Worm (Caenorhabditis elegans) whole organism, L4/young adult: ENCODE data around the gene wrb-1.

Source experiments
- W03F9.2 ChIP-seq: fragments of 150-350 bp; optimal IDR thresholded peaks from 2 replicates; lab custom pipeline; 2014; ENCODE audit warnings: missing biosample characterization, missing genetic modification characterization
- dao-5 ChIP-seq: sonication (generic microtip); optimal IDR thresholded peaks from 2 replicates; lab custom pipeline; 2016; ENCODE audit warnings: missing genotype, missing genetic modification characterization, moderate library complexity, missing compliant biosample characterization
- him-1 ChIP-seq: sonication (generic microtip); optimal IDR thresholded peaks from 2 replicates; lab custom pipeline; 2016; ENCODE audit warnings: missing genotype, missing genetic modification reagents, missing genetic modification characterization, missing compliant biosample characterization

wrb-1 gene

DNA sequence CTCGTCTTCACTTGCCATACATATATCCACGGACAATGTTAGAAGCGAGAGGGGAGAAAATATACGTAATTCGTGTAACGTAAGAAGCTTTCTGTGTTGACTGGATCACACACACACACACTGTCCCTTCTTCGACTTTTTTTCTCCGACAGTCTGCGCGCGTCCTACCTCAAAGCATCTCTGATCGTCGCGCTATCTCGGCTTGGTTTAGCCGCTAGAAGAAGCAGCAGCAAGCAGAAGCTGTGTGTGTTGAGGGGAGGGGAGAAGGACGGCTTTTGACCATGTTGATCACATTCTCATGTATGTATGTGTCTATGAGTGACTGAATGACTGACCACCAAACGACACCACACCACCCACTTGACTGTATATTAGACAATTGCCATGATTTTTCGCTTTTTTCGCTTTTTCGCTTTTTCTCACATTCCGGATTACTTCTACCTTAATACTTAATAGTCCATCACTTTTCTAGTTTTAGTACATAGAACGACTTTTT lies 31.6 kb upstream of the wrb-1 start, which contains the start of gene T21H3.5:
Gene T21H3.5, minus strand, starts transcription at position 98 of the 496 bp plus-strand sequence.
- TF ChIP-seq dao-5 (no peak), W03F9.2 (no peak), him-1 (tag; lab: Kevin White, UChicago) (no peak)

DNA sequence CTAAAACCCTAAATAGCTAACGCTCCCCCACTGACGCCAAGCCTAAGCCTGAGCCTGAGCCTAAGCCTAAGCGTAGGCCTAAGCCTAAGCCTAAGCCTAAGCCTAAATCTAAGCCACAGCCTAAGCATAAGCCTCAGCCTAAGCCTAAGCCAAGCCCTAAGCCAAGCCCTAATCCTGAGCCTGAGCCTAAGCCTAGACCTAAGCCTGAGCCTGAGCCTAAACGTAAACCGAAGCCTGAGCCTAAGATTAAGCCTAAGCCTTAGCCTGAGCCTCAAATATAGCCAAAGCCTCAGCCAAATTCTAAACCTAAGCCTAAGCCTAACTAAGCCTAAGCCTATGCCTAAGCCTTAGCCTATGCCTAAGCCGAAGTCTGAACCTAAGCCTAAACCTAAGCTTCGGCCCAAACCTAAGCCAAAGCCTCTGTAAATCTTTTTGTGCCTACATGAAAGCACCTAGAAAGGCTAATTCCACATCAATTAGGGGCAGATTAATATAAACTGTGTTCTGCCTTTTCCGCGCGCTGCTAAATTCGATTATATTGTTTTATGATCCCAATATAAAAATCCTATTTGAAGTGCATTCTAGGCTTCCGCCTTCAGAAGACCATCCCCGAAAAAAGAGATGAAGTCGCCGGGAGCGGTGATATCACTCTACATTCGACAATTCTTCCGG lies 30.6 kb upstream of the wrb-1 start, which contains the start of gene ptr-16:
Gene ptr-16, plus strand, starts transcription at position 622 of the 672 bp plus-strand sequence.
- TF ChIP-seq dao-5, result no peak
- no peak for TF ChIP-seq W03F9.2
- TF ChIP-seq him-1 (tag; lab: Kevin White, UChicago), result no peak

DNA sequence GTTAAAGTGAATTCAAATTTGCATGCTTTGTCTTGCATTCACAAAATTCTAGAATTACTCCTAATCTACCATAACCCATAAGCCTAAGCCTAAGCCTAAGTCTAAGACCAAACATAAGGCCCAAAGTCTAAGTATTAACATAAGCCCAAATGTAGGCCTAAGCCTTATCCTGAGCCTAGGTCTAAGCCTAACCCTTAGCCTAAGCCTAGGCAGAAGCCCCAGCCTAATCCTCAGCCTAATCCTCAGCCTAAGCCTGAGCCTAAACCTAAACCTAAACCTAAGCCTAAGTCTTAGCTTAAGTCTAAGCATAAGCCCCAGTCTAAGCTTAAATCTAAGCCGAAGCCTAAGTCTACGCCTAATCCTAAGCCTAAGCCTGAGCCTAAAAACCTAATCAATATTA lies 25.3 kb upstream of the wrb-1 start:
- no peak for TF ChIP-seq dao-5
- TF ChIP-seq him-1 (tag; lab: Kevin White, UChicago), result no peak

DNA sequence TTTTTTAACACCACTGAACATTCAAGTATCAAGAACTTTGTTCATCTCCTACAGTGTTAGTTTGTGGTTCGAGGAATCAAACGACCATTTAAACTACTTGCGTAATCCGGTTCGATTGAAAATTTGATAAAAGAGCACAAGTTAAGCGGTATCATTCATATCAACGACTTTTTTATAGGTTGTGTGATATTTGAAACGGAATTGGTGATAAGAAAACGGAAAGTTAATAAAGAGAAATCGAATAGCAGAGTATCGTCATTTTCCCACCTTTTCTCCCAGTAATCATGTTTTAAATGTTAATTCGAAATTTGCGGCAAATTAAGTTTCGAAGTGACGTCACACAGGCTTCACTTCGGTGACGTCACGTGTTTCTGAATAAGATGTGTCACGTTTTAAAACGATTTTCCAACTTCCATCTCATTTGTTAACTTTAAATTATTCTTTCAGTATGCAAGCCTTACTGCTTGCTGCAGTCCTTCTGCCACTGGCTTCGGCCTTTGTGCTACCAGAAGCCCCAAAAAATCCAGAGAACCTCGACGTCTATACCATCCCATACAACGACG lies 19.5 kb upstream of the wrb-1 start, which contains the start of gene T21H3.1:
Gene T21H3.1, plus strand, starts transcription at position 448 of the 563 bp plus-strand sequence.
- TF ChIP-seq him-1 (tag; lab: Kevin White, UChicago) (no peak), W03F9.2 (no peak), dao-5 (no peak)

DNA sequence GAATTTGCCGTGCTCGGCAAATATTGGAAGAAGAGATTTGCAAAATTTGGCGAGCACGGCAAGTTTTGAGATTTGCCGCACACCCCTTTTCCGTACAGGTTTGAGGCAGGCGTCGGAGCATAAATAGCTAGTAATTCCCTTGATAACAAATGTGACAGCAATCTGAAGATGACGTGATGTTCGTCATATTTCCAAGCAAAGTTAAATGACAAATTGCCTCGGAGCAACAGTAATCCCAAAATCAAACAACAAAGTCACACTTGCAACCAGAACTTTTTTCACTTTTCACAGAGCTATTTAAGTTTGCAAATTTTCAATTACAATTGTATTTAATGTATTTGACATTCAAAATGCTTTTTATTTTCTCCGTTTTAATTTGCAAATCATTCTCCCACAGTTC lies 16.6 kb upstream of the wrb-1 start, which contains the start of gene F25A2.1:
Gene F25A2.1, plus strand, starts transcription at position 301 of the 400 bp plus-strand sequence.
- no peak for TF ChIP-seq dao-5
- no peak for TF ChIP-seq him-1 (tag; lab: Kevin White, UChicago)
- no peak for TF ChIP-seq W03F9.2

DNA sequence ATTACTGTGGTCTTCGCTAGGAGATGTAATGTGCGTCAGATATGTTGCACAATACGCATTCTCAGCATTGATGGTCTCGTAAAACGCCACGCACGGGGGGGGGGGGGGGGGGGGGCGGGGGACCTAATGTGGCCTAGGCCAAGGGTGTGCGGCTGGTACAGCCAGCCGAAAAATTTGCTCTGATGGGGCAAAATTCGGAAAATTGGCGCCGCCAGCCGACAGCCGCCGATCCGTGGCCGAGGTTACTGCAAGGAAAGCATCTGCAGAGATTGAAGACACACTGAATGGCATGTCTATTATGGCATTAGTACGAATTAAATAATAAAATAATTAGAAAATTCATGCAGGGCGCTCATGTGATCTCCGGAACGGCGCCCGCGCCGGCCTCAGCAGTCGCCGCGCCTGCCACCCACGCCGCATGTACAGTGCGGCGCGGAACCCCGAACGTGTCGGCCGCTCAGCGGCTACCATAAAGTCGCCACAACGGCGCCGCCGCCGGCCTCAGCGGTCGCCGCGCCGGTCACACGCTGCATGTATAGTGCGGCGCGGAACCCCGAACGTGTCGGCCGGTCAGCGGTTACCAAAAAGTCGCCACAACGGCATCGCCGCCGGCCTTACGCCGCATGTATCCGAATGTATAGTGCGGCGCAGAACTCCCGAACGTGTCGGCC lies 3.5 kb downstream of the wrb-1 start, which contains the start of gene Y50D4A.6:
Gene Y50D4A.6, minus strand, starts transcription at position 51 of the 671 bp plus-strand sequence.
- TF ChIP-seq him-1 (tag; lab: Kevin White, UChicago) (no peak), dao-5 (no peak), W03F9.2 (no peak)

DNA sequence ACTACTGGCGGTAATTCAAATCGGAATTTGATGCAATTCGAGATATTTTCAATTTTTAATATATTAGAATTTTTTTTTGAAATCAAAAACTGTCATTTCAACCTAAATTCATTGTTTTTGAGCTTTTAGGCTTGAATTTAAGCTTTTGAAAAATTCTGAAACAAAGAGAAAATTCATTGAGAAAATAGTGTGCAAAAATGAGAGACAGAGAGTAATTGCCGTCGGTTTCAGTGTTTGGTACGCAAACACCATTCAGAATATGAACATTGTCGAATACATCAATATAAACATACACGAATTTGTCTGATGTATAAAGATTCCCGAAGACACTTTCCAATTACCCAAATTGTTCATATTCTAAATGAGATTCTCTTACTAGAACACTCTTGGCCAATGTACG lies 5.8 kb downstream of the wrb-1 start:
- no peak for TF ChIP-seq him-1 (tag; lab: Kevin White, UChicago)
- TF ChIP-seq dao-5, result no peak
- TF ChIP-seq W03F9.2, result no peak

DNA sequence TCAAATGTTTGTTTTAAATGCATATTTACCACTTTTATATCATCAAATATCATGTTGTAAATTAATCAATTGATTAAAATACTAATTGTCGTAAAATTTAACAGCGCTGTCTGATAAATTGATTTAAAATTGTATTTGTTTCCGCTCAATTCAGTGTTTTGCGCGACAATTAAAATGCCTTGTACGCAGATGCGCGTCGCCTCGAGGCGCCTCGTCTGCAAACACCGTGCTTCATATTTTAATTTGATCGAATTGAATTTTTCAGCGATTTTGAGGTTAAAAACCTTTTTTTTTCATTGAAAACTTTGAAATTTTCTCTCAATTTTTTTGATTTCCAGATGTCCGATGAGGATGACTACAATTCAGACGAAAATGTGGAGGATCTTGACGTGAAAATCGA lies 11.1 kb downstream of the wrb-1 start, which contains the start of gene Y50D4A.5:
Gene Y50D4A.5, plus strand, starts transcription at position 337 of the 400 bp plus-strand sequence.
- TF ChIP-seq him-1 (tag; lab: Kevin White, UChicago), result no peak
- TF ChIP-seq W03F9.2, result no peak
- no peak for TF ChIP-seq dao-5

DNA sequence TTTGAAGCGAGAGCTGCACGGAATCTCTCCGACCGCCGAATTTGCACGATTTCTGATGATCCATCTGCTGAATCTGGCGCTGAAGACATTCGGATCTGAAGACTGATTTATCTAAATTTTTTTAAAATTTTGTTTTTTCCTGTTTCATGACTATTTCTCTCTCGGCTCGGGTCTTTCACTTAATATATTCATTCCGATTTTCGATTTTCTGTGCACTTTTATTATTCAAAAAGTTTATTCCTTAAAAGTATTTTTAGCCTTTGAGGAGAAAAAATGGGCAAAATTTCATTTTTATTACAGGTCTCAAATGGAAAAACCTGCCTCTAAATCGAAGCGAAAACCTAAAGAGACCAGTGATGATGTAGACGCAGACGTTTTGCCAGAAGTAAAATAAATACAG lies 11.7 kb downstream of the wrb-1 start, which contains the start of gene Y50D4A.1:
Gene Y50D4A.1, plus strand, starts transcription at position 301 of the 400 bp plus-strand sequence.
- TF ChIP-seq W03F9.2 (no peak), him-1 (tag; lab: Kevin White, UChicago) (no peak), dao-5 (no peak)

DNA sequence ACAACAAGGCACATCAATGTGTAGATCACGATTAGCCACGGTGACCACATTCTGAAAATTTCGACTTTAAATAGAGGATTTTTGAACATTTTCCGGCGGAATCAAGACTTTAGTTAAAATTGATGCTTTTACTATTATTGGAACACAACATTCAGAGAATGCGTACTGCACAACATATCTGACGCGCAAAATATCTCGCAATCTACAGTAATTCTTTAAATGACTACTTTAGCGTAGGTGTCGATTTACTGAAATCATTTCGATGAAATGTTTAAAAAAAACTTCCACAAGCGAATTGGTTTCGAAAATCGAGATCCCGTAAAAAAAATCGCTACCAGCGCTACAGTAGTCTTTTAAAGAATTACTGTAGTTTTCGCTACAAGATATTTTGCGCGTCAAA lies 24.6 kb downstream of the wrb-1 start, which contains the start of gene Y50D4A.10:
Gene Y50D4A.10, minus strand, starts transcription at position 57 of the 400 bp plus-strand sequence.
- TF ChIP-seq dao-5 (no peak), him-1 (tag; lab: Kevin White, UChicago) (no peak), W03F9.2 (no peak)

DNA sequence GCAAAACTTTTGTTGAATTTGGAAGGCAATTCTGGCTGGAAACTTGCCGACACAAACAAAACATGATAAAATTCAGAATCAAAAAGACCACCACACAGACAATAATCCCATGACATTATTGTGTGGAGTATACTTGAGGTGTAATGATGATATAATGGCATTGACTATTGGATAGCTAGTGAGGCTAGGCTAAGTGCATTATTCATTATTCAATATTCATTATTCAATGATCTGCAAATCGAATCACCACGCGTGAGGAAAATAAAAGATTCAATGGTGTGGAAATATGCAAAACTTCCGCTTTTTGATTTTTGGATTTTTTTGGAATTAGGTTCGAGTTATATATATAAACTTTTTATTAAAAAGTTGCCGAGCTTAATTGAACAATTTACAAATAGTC lies 27.7 kb downstream of the wrb-1 start:
- TF ChIP-seq W03F9.2 (no peak), him-1 (tag; lab: Kevin White, UChicago) (no peak), dao-5 (no peak)

DNA sequence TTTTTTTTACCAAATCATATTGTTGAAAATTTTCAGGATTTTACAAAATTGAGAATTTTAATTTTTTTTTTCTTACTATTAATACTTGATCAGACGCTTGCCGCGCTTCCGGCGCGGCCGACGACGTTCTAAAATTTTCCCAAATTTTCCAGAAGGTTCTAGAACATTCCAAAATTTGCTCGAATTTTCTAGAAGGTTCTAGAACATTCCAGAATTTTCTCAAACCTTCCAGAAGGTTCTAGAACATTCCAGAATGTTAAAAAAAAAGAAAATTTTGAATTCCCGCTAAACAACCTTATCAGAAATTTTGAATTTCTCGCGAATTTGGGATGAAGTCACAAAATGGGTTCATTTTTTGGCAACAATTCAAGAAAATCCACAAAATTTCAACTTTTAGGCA lies 30.4 kb downstream of the wrb-1 start:
- no peak for TF ChIP-seq dao-5

DNA sequence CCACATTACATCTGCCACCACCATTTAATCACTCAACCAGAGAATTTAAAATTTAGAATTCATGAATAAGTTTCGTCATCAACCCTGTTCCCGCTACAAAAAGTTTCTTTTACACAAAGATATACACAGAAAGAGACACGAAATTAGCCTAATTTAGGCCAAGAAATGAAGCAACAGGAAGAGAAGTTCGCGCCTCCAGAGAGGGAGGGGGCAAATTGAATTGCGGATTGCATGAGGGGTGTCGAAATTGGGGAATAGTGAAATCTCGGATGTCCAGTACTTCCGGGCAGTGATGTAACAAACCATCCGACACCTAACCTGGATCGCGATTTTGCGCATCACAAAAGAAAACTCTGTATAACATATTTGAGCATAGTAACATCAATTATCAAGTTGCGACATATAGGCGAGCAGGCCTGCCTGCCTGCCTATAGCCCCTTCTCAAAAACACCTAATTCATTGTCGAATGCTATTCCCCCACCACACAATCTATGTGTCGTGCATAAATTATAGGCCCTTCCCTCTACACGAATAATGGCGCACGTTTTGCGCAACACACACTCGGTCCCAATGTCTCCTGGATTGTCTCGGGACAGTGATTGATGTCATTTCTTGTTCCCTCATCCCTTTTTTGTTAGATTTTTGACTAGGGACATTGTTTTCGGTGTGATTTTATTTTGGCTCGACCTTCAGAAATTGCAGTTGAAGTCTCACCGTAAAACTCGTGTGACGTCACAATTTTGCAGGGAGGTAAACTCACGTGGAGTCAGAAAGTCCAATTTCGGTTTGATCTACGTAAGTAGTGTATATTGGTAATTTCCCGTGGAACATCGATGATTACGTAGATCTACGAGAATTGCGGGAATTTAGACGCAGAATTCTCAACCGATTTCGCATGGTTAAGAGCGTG lies 32.1 kb downstream of the wrb-1 start:
- no peak for TF ChIP-seq W03F9.2
- TF ChIP-seq him-1 (tag; lab: Kevin White, UChicago), result no peak
- no peak for TF ChIP-seq dao-5
